Worm (Caenorhabditis elegans) whole organism, midembryonic: ENCODE results near the gene ugt-65.

ENCODE experiments used
- T22C8.4 ChIP-seq: fragments of 200-800 bp; sonication (Bioruptor generic); IDR thresholded peaks from 2 replicates; pipeline ENCODE4 v1.3.6; 2022; ENCODE audit warnings: missing genetic modification characterization, missing compliant biosample characterization
- cog-1 ChIP-seq: sonication (generic microtip); optimal IDR thresholded peaks from 2 replicates; lab custom pipeline; 2016; ENCODE audit warnings: missing genetic modification characterization, missing compliant biosample characterization
- flt-1 ChIP-seq: fragments of 200-800 bp; sonication (Bioruptor generic); IDR thresholded peaks from 2 replicates; pipeline ENCODE4 v1.3.6; 2022; ENCODE audit warnings: missing genetic modification characterization, missing compliant biosample characterization
- klf-2 ChIP-seq: fragments of 200-800 bp; sonication (Bioruptor generic); conservative IDR thresholded peaks from 2 replicates; pipeline ENCODE4 v1.3.6; 2022; ENCODE audit warnings: missing genetic modification reagents, missing genetic modification characterization, missing compliant biosample characterization
- med-1 ChIP-seq: sonication (generic microtip); optimal IDR thresholded peaks from 2 replicates; lab custom pipeline; 2017; ENCODE audit warnings: missing genetic modification characterization, mild to moderate bottlenecking, missing compliant biosample characterization, antibody characterized with exemption, missing genetic modification reagents; ENCODE audit not compliant: insufficient read depth
- ref-1 ChIP-seq: fragments of 200-800 bp; sonication (Bioruptor generic); conservative IDR thresholded peaks from 2 replicates; pipeline ENCODE4 v1.3.6; 2022; ENCODE audit warnings: missing genetic modification reagents, missing genetic modification characterization, missing compliant biosample characterization
- tab-1 ChIP-seq: fragments of 200-800 bp; sonication (Bioruptor generic); IDR thresholded peaks from 2 replicates; pipeline ENCODE4 v1.3.6; 2022; ENCODE audit warnings: missing genetic modification characterization, missing compliant biosample characterization
- ztf-23 ChIP-seq: fragments of 200-800 bp; sonication (Bioruptor generic); IDR thresholded peaks from 2 replicates; pipeline ENCODE4 v1.3.6; 2022; ENCODE audit warnings: missing genetic modification reagents, missing genetic modification characterization, missing compliant biosample characterization
- ztf-29 ChIP-seq: fragments of 200-800 bp; sonication (Bioruptor generic); IDR thresholded peaks from 2 replicates; pipeline ENCODE4 v1.3.6; 2022; ENCODE audit warnings: missing genetic modification reagents, missing genetic modification characterization, missing compliant biosample characterization

Gene ugt-65

DNA sequence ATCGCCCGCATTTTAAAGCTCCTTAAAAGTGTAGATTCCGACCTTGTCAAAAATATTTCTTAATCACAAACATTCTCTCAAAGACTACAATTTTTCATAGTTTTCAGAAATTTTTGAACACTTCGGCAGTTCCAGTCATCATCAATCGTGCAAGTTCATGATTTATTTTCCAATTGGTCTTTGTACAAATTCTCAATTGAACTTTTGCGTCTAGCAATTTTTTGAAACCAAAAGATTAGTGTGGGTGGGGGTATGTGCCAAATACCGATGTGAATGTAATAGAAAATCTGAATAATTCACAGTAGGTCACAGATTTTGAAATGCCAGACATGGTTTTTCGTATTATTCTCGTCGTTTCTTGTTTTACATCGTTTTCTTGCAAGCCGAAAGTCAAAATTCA, 17.9 kb downstream of the ugt-65 start, which contains the start of gene clec-185:
Gene clec-185 (plus strand): TSS at position 301 of the 400 bp plus-strand sequence.
- TF ChIP-seq cog-1 (tag; lab: Kevin White, UChicago), result no peak
- TF ChIP-seq ztf-29 (GFP tag; lab: Robert Waterston, UW), result no peak
- no peak for TF ChIP-seq tab-1 (GFP tag; lab: Robert Waterston, UW)

DNA sequence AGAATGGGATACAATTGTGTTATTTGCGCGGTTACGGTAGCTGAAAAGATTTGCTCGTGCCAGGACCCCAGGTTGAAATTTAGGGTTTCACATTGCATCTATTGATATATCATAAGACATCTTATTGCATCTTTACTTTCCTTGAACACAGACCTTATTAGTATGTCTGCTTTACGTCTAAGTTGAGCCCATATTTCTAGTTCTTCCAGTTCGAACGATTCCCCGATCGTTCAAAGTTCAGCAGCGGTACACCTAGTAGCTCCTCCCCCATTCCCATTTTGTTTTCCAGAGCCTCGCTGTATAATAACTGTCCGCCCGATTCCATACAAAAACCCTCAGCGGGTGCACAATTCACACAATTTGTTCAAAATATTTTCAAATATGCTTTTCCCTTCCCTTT, 21.2 kb downstream of the ugt-65 start, which contains the start of gene C25G4.17:
Gene C25G4.17 (plus strand): TSS at position 301 of the 400 bp plus-strand sequence.
- TF ChIP-seq med-1 (no peak), ztf-29 (GFP tag; lab: Robert Waterston, UW) (no peak), T22C8.4 (GFP tag; lab: Robert Waterston, UW) (no peak), ztf-23 (GFP tag; lab: Robert Waterston, UW) (no peak), flt-1 (GFP tag; lab: Robert Waterston, UW) (no peak), ref-1 (GFP tag; lab: Robert Waterston, UW) (no peak), tab-1 (GFP tag; lab: Robert Waterston, UW) (no peak), cog-1 (tag; lab: Kevin White, UChicago) (no peak), klf-2 (GFP tag; lab: Robert Waterston, UW) (no peak)

DNA sequence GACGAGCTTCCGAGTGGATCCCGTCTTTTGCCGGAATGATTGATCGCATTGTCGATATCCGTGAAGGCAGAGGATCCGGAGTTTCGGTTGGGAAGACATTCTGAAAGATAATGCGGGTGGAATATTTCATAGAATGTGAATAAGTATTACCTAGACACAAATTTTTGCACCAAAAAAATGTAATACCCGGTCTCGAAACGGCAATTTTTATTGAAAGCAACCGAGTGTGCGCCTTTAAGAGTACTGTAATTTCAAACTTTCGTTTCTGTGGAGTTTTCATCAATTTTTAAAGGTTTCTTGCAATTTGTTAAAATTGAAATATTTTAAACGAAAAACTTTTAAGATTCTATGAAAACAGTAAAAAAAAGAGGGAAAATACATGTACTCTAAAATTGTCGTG, 23.5 kb downstream of the ugt-65 start, which contains the start of gene C25G4.2:
Gene C25G4.2 (minus strand): TSS at position 100 of the 400 bp plus-strand sequence.
- no peak for TF ChIP-seq ztf-29 (GFP tag; lab: Robert Waterston, UW)
- no peak for TF ChIP-seq T22C8.4 (GFP tag; lab: Robert Waterston, UW)
- no peak for TF ChIP-seq flt-1 (GFP tag; lab: Robert Waterston, UW)
- TF ChIP-seq med-1, result no peak
- no peak for TF ChIP-seq klf-2 (GFP tag; lab: Robert Waterston, UW)
- no peak for TF ChIP-seq cog-1 (tag; lab: Kevin White, UChicago)
- TF ChIP-seq ref-1 (GFP tag; lab: Robert Waterston, UW), result no peak
- no peak for TF ChIP-seq tab-1 (GFP tag; lab: Robert Waterston, UW)
- no peak for TF ChIP-seq ztf-23 (GFP tag; lab: Robert Waterston, UW)

DNA sequence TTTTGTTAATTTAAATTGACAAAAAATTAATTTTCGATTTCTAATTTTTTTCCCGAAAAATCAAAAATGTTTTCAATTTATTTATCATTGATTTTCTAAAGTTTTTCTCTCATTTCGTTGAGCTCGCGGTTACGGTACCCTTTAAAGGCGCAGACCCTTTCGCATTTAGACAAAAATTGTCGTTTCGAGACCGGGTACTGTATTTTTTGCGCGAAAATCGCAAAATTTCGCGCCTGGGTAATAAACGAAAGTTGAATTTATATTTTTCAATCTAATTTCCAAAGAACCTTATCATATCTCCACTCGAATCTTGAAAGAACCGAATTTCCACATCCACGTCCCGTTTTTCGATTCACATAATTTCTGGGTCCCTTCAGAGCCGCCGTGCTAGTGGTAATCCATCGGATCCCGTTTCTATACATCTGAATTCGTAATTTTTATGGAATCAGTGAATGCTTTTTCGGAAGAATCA, 25.0 kb downstream of the ugt-65 start, which contains the start of gene C25G4.3:
Gene C25G4.3 (minus strand): TSS at position 422 of the 472 bp plus-strand sequence.
- TF ChIP-seq T22C8.4 (GFP tag; lab: Robert Waterston, UW) (no peak), tab-1 (GFP tag; lab: Robert Waterston, UW) (no peak), cog-1 (tag; lab: Kevin White, UChicago) (no peak), ref-1 (GFP tag; lab: Robert Waterston, UW) (no peak)

DNA sequence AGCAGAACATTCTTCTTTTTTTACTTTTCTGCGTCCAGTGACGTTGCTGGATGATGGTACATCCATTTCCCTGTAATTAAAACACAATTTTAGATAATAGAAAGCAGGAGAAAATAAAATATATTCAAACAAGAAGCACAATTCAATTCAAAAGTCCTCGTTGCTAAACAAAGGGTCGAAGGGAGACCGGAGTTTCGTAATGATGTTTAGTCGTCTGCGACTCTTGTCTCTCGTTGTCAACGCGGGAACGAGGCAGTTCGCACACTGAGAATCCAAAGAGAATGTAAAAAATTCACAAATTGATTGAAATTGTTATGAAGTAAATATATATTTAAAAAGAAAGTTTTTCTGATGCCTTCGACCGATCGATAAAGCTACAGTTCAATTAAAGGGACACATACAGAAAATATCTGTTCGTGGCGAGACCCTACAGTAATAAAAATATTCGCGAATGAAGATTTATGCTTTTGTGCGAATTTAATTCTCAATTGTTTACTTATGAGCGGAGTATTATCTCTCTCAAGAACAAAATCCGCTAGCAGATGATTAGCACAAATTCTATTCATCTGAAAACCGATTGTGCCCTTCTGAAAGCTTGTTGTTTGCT, 30.8 kb downstream of the ugt-65 start, which contains the start of gene dpy-26:
Gene dpy-26 (minus strand): TSS at position 111 of the 607 bp plus-strand sequence.
- TF ChIP-seq ztf-23 (GFP tag; lab: Robert Waterston, UW) (no peak), flt-1 (GFP tag; lab: Robert Waterston, UW) (no peak), ref-1 (GFP tag; lab: Robert Waterston, UW) (no peak), cog-1 (tag; lab: Kevin White, UChicago) (no peak), klf-2 (GFP tag; lab: Robert Waterston, UW) (no peak), tab-1 (GFP tag; lab: Robert Waterston, UW) (no peak), ztf-29 (GFP tag; lab: Robert Waterston, UW) (no peak), T22C8.4 (GFP tag; lab: Robert Waterston, UW) (no peak), med-1 (no peak)

DNA sequence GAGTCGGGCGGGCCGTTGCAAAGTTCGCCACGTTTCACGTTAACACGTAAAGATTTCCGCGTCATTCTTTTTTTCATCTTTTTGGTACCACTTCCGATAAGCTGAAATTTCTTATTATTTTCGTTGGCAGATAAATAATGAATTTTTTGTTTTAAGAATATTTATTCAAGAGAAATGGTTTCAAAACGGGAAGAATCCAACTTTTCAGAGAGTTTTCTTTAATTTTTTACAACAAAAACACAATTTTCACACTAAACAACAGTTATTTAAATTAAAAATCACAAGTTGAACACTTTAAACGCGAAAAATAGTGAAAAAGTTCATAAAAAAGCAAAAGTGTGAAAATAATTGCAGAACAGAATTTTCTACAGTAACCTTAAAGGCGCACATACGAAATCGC, 33.6 kb downstream of the ugt-65 start, which contains the start of gene spe-44:
Gene spe-44 (minus strand): TSS at position 101 of the 400 bp plus-strand sequence.
- TF ChIP-seq T22C8.4 (GFP tag; lab: Robert Waterston, UW) (no peak), ztf-29 (GFP tag; lab: Robert Waterston, UW) (no peak), cog-1 (tag; lab: Kevin White, UChicago) (no peak), klf-2 (GFP tag; lab: Robert Waterston, UW) (no peak), tab-1 (GFP tag; lab: Robert Waterston, UW) (no peak), flt-1 (GFP tag; lab: Robert Waterston, UW) (no peak), ref-1 (GFP tag; lab: Robert Waterston, UW) (no peak), med-1 (no peak), ztf-23 (GFP tag; lab: Robert Waterston, UW) (no peak)

DNA sequence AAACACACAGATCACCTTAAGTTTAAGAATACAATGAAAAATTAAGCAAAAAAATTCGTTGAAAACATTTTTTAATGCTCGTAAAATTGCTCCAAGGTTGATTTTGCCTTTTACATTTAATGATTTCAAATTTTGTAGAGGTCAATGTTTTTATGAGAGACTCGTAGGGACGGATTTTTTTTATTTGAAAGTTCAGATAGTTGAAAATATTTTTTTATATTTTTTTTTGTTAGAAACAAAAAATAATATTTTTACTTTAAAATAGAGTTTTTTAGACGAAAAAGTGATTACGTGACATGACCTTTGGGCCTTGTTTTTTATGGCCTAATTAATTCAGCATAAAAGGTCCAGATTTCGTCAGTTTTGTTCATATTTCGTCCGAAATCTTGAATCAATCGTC, 34.3 kb downstream of the ugt-65 start, which contains the start of gene smz-1:
Gene smz-1 (plus strand): TSS at position 301 of the 400 bp plus-strand sequence.
- TF ChIP-seq ztf-23 (GFP tag; lab: Robert Waterston, UW), result no peak
- no peak for TF ChIP-seq tab-1 (GFP tag; lab: Robert Waterston, UW)
- TF ChIP-seq flt-1 (GFP tag; lab: Robert Waterston, UW), result no peak
- TF ChIP-seq T22C8.4 (GFP tag; lab: Robert Waterston, UW), result no peak
- no peak for TF ChIP-seq med-1
- TF ChIP-seq ref-1 (GFP tag; lab: Robert Waterston, UW), result no peak
- TF ChIP-seq klf-2 (GFP tag; lab: Robert Waterston, UW), result no peak

DNA sequence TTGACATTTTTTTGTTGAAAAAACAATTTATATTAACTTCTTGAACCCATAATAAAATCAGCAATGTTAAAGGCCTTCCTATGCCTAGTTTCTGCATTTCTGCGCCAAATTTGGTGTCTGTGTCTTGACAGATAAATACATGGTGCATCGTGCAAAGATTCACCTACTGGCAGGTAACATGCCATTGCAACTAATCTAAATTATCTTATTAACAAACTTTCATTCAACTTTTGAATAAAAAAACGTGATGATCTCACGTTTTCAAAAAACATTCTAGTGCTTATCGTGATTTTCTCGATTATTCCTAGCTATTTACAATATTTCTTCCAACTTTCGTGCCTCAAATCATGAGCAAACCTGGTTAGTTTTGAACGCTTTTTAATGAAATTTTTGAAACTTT, 36.1 kb downstream of the ugt-65 start, which contains the start of gene C25G4.7:
Gene C25G4.7 (plus strand): TSS at position 301 of the 400 bp plus-strand sequence.
- TF ChIP-seq klf-2 (GFP tag; lab: Robert Waterston, UW) (no peak), T22C8.4 (GFP tag; lab: Robert Waterston, UW) (no peak), ztf-29 (GFP tag; lab: Robert Waterston, UW) (no peak), tab-1 (GFP tag; lab: Robert Waterston, UW) (no peak), ref-1 (GFP tag; lab: Robert Waterston, UW) (no peak), ztf-23 (GFP tag; lab: Robert Waterston, UW) (no peak), med-1 (no peak)

DNA sequence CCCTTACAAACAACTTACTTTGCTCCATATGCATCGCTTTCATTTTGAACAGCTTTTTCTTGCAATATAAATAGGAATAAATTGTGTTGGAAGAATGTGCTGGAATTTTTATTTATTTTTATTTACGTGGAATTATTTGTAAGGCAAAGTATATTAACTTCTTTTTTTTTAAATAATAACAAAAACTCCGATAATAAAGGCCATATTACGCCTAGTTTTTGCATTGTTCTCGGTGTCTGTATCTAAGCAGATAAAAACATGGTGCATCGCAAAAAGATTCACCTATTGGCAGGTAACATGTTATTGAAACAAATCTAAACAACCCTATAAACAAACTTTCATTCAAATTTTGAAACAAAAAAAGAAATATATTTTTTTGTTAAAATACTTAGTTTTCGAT, 42.9 kb downstream of the ugt-65 start, which contains the start of gene C25G4.8:
Gene C25G4.8 (minus strand): TSS at position 101 of the 400 bp plus-strand sequence.
- TF ChIP-seq med-1, result no peak
- TF ChIP-seq cog-1 (tag; lab: Kevin White, UChicago), result no peak
- TF ChIP-seq tab-1 (GFP tag; lab: Robert Waterston, UW), result no peak
- TF ChIP-seq ztf-29 (GFP tag; lab: Robert Waterston, UW), result no peak
- TF ChIP-seq ref-1 (GFP tag; lab: Robert Waterston, UW), result no peak
- no peak for TF ChIP-seq ztf-23 (GFP tag; lab: Robert Waterston, UW)
- TF ChIP-seq klf-2 (GFP tag; lab: Robert Waterston, UW), result no peak
- TF ChIP-seq flt-1 (GFP tag; lab: Robert Waterston, UW), result no peak
- TF ChIP-seq T22C8.4 (GFP tag; lab: Robert Waterston, UW), result no peak
